Worm (Caenorhabditis elegans): ENCODE data around the gene B0222.11.

- TF ChIP-seq mbf-1 (tag; optimal IDR thresholded peaks at IDR 0.05) (no peak), snpc-4 (tag; optimal IDR thresholded peaks at IDR 0.05) (no peak), lsy-2 (tag; optimal IDR thresholded peaks at IDR 0.05) (no peak), nhr-10 (tag; optimal IDR thresholded peaks at IDR 0.05) (no peak), dmd-4 (tag; optimal IDR thresholded peaks at IDR 0.05) (no peak), nhr-11 (tag; optimal IDR thresholded peaks at IDR 0.05) (no peak), ceh-82 (tag; optimal IDR thresholded peaks at IDR 0.05) (no peak), ztf-11 (tag; optimal IDR thresholded peaks at IDR 0.05) (no peak)
Observed at ce11 chrV:9166306-9166705, 1.7 kb downstream of the B0222.11 start.
